Fruit fly (Drosophila melanogaster): ENCODE measurements around the gene CG42613.

The CG42613 gene

DNA sequence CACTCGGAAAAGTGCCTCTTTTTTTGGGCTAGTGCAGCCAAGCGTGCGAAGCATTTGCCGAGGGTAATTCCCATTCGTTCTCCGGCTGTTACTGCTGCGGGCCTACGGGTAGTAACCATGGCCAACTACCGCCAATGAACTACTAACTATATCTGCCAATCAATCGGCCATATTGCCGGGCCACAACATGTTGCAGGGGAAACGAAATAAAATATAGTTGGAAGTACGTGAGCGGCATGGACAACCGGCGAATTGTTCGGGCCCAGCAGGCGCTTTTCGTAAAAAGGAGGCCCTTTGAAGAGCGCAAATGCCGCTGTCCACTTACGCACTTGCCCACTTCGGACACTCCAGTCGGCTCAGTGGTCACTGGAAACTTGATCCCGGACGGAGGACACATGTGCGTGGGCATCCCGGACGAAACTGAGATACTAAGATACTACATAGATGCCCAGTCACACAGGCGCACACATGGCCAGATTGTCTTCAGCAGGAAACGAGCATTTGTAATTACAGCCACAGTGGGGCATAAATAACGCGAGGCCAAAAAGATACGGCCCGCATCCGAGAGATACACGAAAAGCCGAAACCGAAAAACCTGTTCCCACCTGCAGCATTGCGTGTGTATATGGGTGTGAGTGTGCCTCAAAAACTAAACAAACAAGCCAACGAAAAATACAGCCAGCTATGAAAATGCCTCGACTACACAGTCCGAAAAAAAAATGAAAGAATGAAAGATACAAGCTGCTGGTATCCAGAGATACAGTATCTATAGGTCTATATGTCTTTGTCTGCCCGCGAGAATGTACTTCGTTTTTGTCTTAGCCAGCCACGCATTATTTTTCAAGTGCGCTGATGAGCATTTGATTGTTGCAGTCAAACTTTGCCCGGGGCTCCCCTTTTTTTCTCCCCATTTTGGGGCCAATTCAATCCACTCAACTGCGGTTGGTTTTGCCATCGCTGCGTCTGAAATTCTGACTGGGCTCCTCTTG lies 58.7 kb downstream of the CG42613 start:
- TF ChIP-seq h (GFP tag; optimal IDR thresholded peaks at IDR 0.05) (peak; percentile 45), N (GFP tag; optimal IDR thresholded peaks at IDR 0.05) (no peak), brk (GFP tag; optimal IDR thresholded peaks at IDR 0.05) (no peak), fru (GFP tag; optimal IDR thresholded peaks at IDR 0.05) (peak; percentile 34), rgr (GFP tag; optimal IDR thresholded peaks at IDR 0.05) (peak; percentile 3), woc (GFP tag; optimal IDR thresholded peaks at IDR 0.05) (peak; percentile 1), Hnf4 (GFP tag; optimal IDR thresholded peaks at IDR 0.05) (peak; percentile 4), ey (GFP tag; optimal IDR thresholded peaks at IDR 0.05) (peak; percentile 8), Dif (GFP tag; optimal IDR thresholded peaks at IDR 0.05; ENCODE audit: partially characterized antibody) (peak; percentile 19), OdsH (GFP tag; optimal IDR thresholded peaks at IDR 0.05) (peak; percentile 10), CG9705 (GFP tag; optimal IDR thresholded peaks at IDR 0.05) (no peak), Rel (GFP tag; optimal IDR thresholded peaks at IDR 0.05) (no peak), Rel (tag; optimal IDR thresholded peaks at IDR 0.05) (peak; percentile 90), psq (GFP tag; optimal IDR thresholded peaks at IDR 0.05) (peak; percentile 19), foxo (GFP tag; optimal IDR thresholded peaks at IDR 0.05) (peak in 1 of 2 experiments; percentile 15), tai (GFP tag; optimal IDR thresholded peaks at IDR 0.05) (no peak), Abd-B (GFP tag; optimal IDR thresholded peaks at IDR 0.05) (no peak)

DNA sequence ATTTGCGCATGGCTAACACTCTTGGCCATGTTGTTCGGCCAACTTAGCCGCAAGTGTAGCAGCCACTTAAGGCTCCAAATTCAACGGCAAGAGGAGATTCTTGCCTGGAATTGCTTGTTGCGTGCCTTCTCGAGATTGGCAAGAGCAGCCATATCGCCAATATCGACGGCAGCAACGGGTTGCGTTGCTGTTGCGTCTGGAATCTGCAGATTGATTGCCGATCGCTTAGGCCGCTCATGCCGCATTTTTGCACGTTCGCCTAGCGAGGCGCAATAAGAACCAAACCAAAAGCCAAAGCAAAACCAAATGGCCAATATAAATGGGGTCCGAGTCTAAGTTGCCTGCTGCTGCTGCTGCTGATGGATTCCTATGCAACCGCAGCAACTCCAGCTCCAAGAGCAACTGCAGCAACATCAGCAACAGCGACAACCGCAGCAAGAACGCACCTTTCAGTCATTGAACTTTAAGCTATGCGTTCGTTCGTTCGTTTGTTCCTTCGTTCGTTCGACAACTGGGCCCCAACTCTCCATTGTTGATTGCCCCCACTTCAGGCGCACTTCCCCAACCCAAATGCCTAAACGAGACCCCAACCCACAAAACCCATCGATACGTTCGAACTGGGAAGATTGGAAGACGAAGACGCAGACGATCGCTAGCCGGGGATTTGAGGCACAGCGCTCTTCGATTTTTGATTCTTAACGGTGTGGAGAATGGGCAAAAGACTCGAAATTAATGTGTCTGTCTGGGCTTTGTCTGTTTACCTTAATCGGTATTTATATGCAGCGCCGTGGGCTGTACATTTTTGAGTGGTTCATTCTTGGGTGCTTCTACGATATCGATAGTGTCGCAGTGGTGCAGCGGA lies 60.2 kb downstream of the CG42613 start:
- TF ChIP-seq Hr83 (GFP tag; optimal IDR thresholded peaks at IDR 0.05; ENCODE audit: poor library complexity, severe bottlenecking), result no peak

DNA sequence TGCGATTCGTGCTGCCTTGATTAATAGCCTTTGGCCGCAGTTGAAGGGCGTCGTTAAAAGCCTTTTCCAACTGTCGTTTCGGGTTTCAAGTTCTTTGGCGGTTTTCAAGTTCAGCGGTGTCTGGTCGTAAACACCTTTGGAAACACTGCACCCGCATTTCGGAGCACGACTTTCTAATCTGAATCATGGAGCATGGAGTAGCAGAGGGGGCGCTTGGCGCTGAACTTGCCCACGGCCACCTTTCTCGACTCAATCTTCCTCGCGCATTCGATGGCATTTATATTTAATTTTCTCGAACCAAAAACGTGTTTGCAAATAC lies 60.8 kb downstream of the CG42613 start:
- no peak for TF ChIP-seq Hr78 (GFP tag; optimal IDR thresholded peaks at IDR 0.05)
- no peak for TF ChIP-seq tai (GFP tag; optimal IDR thresholded peaks at IDR 0.05)
- TF ChIP-seq ey (GFP tag; optimal IDR thresholded peaks at IDR 0.05), result no peak
- TF ChIP-seq rgr (GFP tag; optimal IDR thresholded peaks at IDR 0.05), result no peak
- TF ChIP-seq sv (GFP tag; optimal IDR thresholded peaks at IDR 0.05), result no peak
- no peak for TF ChIP-seq dl (GFP tag; optimal IDR thresholded peaks at IDR 0.05; ENCODE audit: insufficient read depth in 1 of 2, partially characterized antibody in 2 of 2)
- no peak for TF ChIP-seq Sp1 (GFP tag; optimal IDR thresholded peaks at IDR 0.05)
- TF ChIP-seq sage (GFP tag; optimal IDR thresholded peaks at IDR 0.05), result no peak
- TF ChIP-seq jim (GFP tag; optimal IDR thresholded peaks at IDR 0.05), result no peak
- TF ChIP-seq CG32264 (GFP tag; optimal IDR thresholded peaks at IDR 0.05), result no peak
- TF ChIP-seq Myc (optimal IDR thresholded peaks at IDR 0.05), result no peak
- no peak for TF ChIP-seq Rel (GFP tag; optimal IDR thresholded peaks at IDR 0.05)
- no peak for TF ChIP-seq Rel (tag; optimal IDR thresholded peaks at IDR 0.05)

DNA sequence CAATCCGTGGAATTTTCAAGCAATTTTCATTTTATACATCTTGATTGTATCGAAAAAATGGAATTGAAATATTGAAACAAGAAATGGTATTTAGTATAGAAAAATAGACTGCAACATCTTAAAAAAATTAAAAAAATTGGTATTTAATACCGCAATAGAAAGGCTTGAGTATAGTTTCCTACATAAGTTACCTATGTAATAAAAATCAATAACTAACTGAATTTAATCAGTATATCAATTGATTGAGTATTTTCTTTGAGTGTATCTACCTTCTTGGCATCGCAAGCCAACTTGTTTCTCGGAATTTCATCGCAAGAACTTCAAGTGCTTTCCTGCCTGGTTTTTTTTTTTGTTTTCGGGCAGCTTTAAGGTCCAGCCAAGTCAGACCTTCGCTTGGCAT lies 61.5 kb downstream of the CG42613 start:
- TF ChIP-seq Dfd (GFP tag; optimal IDR thresholded peaks at IDR 0.05) (no peak), fru (GFP tag; optimal IDR thresholded peaks at IDR 0.05) (peak; percentile 80), Jra (GFP tag; optimal IDR thresholded peaks at IDR 0.05) (peak; percentile 24), usp (GFP tag; optimal IDR thresholded peaks at IDR 0.05) (no peak), rgr (GFP tag; optimal IDR thresholded peaks at IDR 0.05) (peak; percentile 55), pan (optimal IDR thresholded peaks at IDR 0.05) (no peak), sage (GFP tag; optimal IDR thresholded peaks at IDR 0.05) (peak; percentile 7), ey (GFP tag; optimal IDR thresholded peaks at IDR 0.05) (peak; percentile 64), OdsH (GFP tag; optimal IDR thresholded peaks at IDR 0.05) (peak; percentile 67), Hnf4 (GFP tag; optimal IDR thresholded peaks at IDR 0.05) (peak; percentile 49), psq (GFP tag; optimal IDR thresholded peaks at IDR 0.05) (peak; percentile 60), dmrt93B (GFP tag; optimal IDR thresholded peaks at IDR 0.05) (peak; percentile 33), Mio (GFP tag; optimal IDR thresholded peaks at IDR 0.05) (no peak), h (GFP tag; optimal IDR thresholded peaks at IDR 0.05) (peak; percentile 66), woc (GFP tag; optimal IDR thresholded peaks at IDR 0.05) (peak; percentile 75), CG32264 (GFP tag; optimal IDR thresholded peaks at IDR 0.05) (no peak), br (GFP tag; optimal IDR thresholded peaks at IDR 0.05) (peak; percentile 52), HLH106 (tag; optimal IDR thresholded peaks at IDR 0.05) (peak; percentile 58), brk (GFP tag; optimal IDR thresholded peaks at IDR 0.05) (peak; percentile 15), Sp1 (GFP tag; optimal IDR thresholded peaks at IDR 0.05) (peak; percentile 77), Rel (GFP tag; optimal IDR thresholded peaks at IDR 0.05) (no peak), Rel (tag; optimal IDR thresholded peaks at IDR 0.05) (no peak), foxo (GFP tag; optimal IDR thresholded peaks at IDR 0.05) (peak in 1 of 2 experiments; percentile 76)

Data from whole organism, wandering third instar larva.